Worm (Caenorhabditis elegans) whole organism, midembryonic: ENCODE measurements around the gene ins-11.

ENCODE experiments used
- cog-1 ChIP-seq: sonication (generic microtip); optimal IDR thresholded peaks from 2 replicates; lab custom pipeline; 2016; ENCODE audit warnings: missing genetic modification characterization, missing compliant biosample characterization
- tab-1 ChIP-seq: fragments of 200-800 bp; sonication (Bioruptor generic); IDR thresholded peaks from 2 replicates; pipeline ENCODE4 v1.3.6; 2022; ENCODE audit warnings: missing genetic modification characterization, missing compliant biosample characterization
- ztf-23 ChIP-seq: fragments of 200-800 bp; sonication (Bioruptor generic); IDR thresholded peaks from 2 replicates; pipeline ENCODE4 v1.3.6; 2022; ENCODE audit warnings: missing genetic modification reagents, missing genetic modification characterization, missing compliant biosample characterization
- ztf-29 ChIP-seq: fragments of 200-800 bp; sonication (Bioruptor generic); IDR thresholded peaks from 2 replicates; pipeline ENCODE4 v1.3.6; 2022; ENCODE audit warnings: missing genetic modification reagents, missing genetic modification characterization, missing compliant biosample characterization

DNA sequence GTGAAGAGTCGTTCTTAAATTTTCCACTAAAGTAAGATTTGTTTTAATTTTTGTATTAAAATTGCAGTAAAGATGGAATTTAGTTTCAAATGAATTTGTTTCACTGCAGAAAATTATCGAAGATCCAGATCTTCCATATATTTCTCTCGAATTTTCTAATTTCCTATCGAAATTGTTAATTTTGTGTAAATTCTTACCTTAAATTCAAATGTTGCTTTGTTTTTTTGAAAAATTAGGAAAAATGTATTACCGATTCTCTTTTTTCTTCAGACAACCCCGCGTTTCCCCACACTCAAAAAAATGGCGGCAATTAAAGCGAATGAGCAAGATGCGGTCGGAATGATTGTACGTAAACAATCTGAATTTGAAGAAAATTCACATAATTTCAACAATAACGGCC lies 6.8 kb upstream of the ins-11 start, which contains the start of gene C17C3.6:
- TF ChIP-seq tab-1 (GFP tag; lab: Robert Waterston, UW) (no peak), cog-1 (tag; lab: Kevin White, UChicago) (no peak), ztf-23 (GFP tag; lab: Robert Waterston, UW) (no peak), ztf-29 (GFP tag; lab: Robert Waterston, UW) (no peak)
